Worm (Caenorhabditis elegans) whole organism, midembryonic: ENCODE results near the gene inx-7.

Source experiments
- T22C8.4 ChIP-seq: fragments of 200-800 bp; sonication (Bioruptor generic); IDR thresholded peaks from 2 replicates; pipeline ENCODE4 v1.3.6; 2022; ENCODE audit warnings: missing genetic modification characterization, missing compliant biosample characterization
- cog-1 ChIP-seq: sonication (generic microtip); optimal IDR thresholded peaks from 2 replicates; lab custom pipeline; 2016; ENCODE audit warnings: missing genetic modification characterization, missing compliant biosample characterization
- flt-1 ChIP-seq: fragments of 200-800 bp; sonication (Bioruptor generic); IDR thresholded peaks from 2 replicates; pipeline ENCODE4 v1.3.6; 2022; ENCODE audit warnings: missing genetic modification characterization, missing compliant biosample characterization
- klf-2 ChIP-seq: fragments of 200-800 bp; sonication (Bioruptor generic); conservative IDR thresholded peaks from 2 replicates; pipeline ENCODE4 v1.3.6; 2022; ENCODE audit warnings: missing genetic modification reagents, missing genetic modification characterization, missing compliant biosample characterization
- med-1 ChIP-seq: sonication (generic microtip); optimal IDR thresholded peaks from 2 replicates; lab custom pipeline; 2017; ENCODE audit warnings: missing genetic modification characterization, mild to moderate bottlenecking, missing compliant biosample characterization, antibody characterized with exemption, missing genetic modification reagents; ENCODE audit not compliant: insufficient read depth
- ref-1 ChIP-seq: fragments of 200-800 bp; sonication (Bioruptor generic); conservative IDR thresholded peaks from 2 replicates; pipeline ENCODE4 v1.3.6; 2022; ENCODE audit warnings: missing genetic modification reagents, missing genetic modification characterization, missing compliant biosample characterization
- tab-1 ChIP-seq: fragments of 200-800 bp; sonication (Bioruptor generic); IDR thresholded peaks from 2 replicates; pipeline ENCODE4 v1.3.6; 2022; ENCODE audit warnings: missing genetic modification characterization, missing compliant biosample characterization
- ztf-23 ChIP-seq: fragments of 200-800 bp; sonication (Bioruptor generic); IDR thresholded peaks from 2 replicates; pipeline ENCODE4 v1.3.6; 2022; ENCODE audit warnings: missing genetic modification reagents, missing genetic modification characterization, missing compliant biosample characterization
- ztf-29 ChIP-seq: fragments of 200-800 bp; sonication (Bioruptor generic); IDR thresholded peaks from 2 replicates; pipeline ENCODE4 v1.3.6; 2022; ENCODE audit warnings: missing genetic modification reagents, missing genetic modification characterization, missing compliant biosample characterization

ce11 chrIV:5902730-5903129, 43.7 kb downstream of the inx-7 start:
- TF ChIP-seq ref-1: no peak
- TF ChIP-seq klf-2 (GFP tag; lab: Robert Waterston, UW): no peak
- no peak for TF ChIP-seq tab-1 (GFP tag; lab: Robert Waterston, UW)
- no peak for TF ChIP-seq ztf-23
- no peak for TF ChIP-seq med-1 (GFP tag; lab: Kevin White, UChicago)
- no peak for TF ChIP-seq T22C8.4
- no peak for TF ChIP-seq cog-1 (tag; lab: Kevin White, UChicago)
- no peak for TF ChIP-seq flt-1
- TF ChIP-seq ztf-29 (GFP tag; lab: Robert Waterston, UW): no peak
